Worm (Caenorhabditis elegans) whole organism, L1 larva: ENCODE data around the gene C08F8.6.

ENCODE experiments used
- C16A3.4 ChIP-seq: fragments of 150-350 bp; optimal IDR thresholded peaks from 2 replicates; lab custom pipeline; 2014; ENCODE audit warnings: missing biosample characterization, missing genetic modification characterization
- C34B4.2 ChIP-seq: sonication (generic microtip); optimal IDR thresholded peaks from 2 replicates; lab custom pipeline; 2017; ENCODE audit warnings: mild to moderate bottlenecking, missing genetic modification characterization, missing compliant biosample characterization
- F16B12.6 ChIP-seq: fragments of 150-350 bp; optimal IDR thresholded peaks from 2 replicates; lab custom pipeline; 2014; ENCODE audit warnings: missing biosample characterization, missing genetic modification characterization
- Y116A8C.19 ChIP-seq: sonication (generic microtip); optimal IDR thresholded peaks from 2 replicates; lab custom pipeline; 2016; ENCODE audit warnings: missing compliant biosample characterization, missing genetic modification characterization, borderline replicate concordance
- alr-1 ChIP-seq: fragments of 200-800 bp; sonication (Bioruptor generic); optimal IDR thresholded peaks from 2 replicates; lab custom pipeline; 2018; ENCODE audit warnings: borderline replicate concordance, mild to moderate bottlenecking, missing genetic modification characterization, missing compliant biosample characterization
- ama-1 ChIP-seq: fragments of 150-350 bp; optimal IDR thresholded peaks from 2 replicates; lab custom pipeline; 2014
- blmp-1 ChIP-seq: fragments of 150-350 bp; optimal IDR thresholded peaks from 2 replicates; lab custom pipeline; 2014; ENCODE audit warnings: missing biosample characterization, missing genetic modification characterization
- ceh-63 ChIP-seq: fragments of 200-800 bp; sonication (Bioruptor generic); optimal IDR thresholded peaks from 2 replicates; lab custom pipeline; 2018; ENCODE audit warnings: mild to moderate bottlenecking, missing genetic modification characterization, missing compliant biosample characterization
- ceh-82 ChIP-seq, 3 experiments: fragments of 150-350 bp in 1 of 3; sonication (generic microtip) in 2 of 3; optimal IDR thresholded peaks; 2 replicates each; lab custom pipeline; 2014 to 2017; ENCODE audit warnings: missing biosample characterization in 3 of 3, missing genetic modification characterization in 3 of 3
- ceh-88 ChIP-seq: fragments of 200-800 bp; sonication (Bioruptor generic); IDR thresholded peaks from 2 replicates; pipeline ENCODE4 v1.3.6; 2022; ENCODE audit warnings: missing genetic modification characterization, missing compliant biosample characterization
- dpl-1 ChIP-seq, 3 experiments: fragments of 150-350 bp in 2 of 3; sonication (generic microtip) in 1 of 3; optimal IDR thresholded peaks; 2 replicates each; lab custom pipeline; 2014 to 2017; ENCODE audit warnings: missing biosample characterization in 3 of 3, missing genetic modification characterization in 3 of 3, missing genetic modification reagents in 3 of 3
- dsc-1 ChIP-seq: sonication (generic microtip); optimal IDR thresholded peaks from 2 replicates; lab custom pipeline; 2016; ENCODE audit warnings: mild to moderate bottlenecking, missing genetic modification characterization, missing compliant biosample characterization
- efl-3 ChIP-seq: fragments of 200-800 bp; sonication (Bioruptor generic); optimal IDR thresholded peaks from 2 replicates; lab custom pipeline; 2018; ENCODE audit warnings: mild to moderate bottlenecking, missing genetic modification characterization, missing compliant biosample characterization
- egl-13 ChIP-seq: sonication (generic microtip); optimal IDR thresholded peaks from 2 replicates; lab custom pipeline; 2016; ENCODE audit warnings: missing genotype, missing genetic modification reagents, missing genetic modification characterization, missing compliant biosample characterization
- egl-27 ChIP-seq, 2 experiments: fragments of 150-350 bp in 1 of 2; sonication (generic microtip); optimal IDR thresholded peaks; 3 replicates each; lab custom pipeline; 2017 to 2018; ENCODE audit warnings: missing biosample characterization in 2 of 2, missing genetic modification characterization in 2 of 2, missing genetic modification reagents in 2 of 2
- elt-3 ChIP-seq, 6 experiments: fragments of 150-350 bp in 1 of 6; sonication (generic microtip); optimal IDR thresholded peaks; 2 replicates each; lab custom pipeline; 2017 to 2018; ENCODE audit warnings: missing biosample characterization in 6 of 6, missing genetic modification characterization in 6 of 6, inconsistent platforms in 1 of 6
- ets-5 ChIP-seq: fragments of 200-800 bp; sonication (Bioruptor generic); IDR thresholded peaks from 2 replicates; pipeline ENCODE4 v1.3.6; 2022; ENCODE audit warnings: missing genetic modification characterization, missing compliant biosample characterization
- fkh-4 ChIP-seq: sonication (generic microtip); optimal IDR thresholded peaks from 2 replicates; lab custom pipeline; 2016; ENCODE audit warnings: missing compliant biosample characterization, missing genetic modification characterization, borderline replicate concordance
- grh-1 ChIP-seq: fragments of 200-800 bp; sonication (Bioruptor generic); IDR thresholded peaks from 2 replicates; pipeline ENCODE4 v1.3.6; 2022; ENCODE audit warnings: missing genetic modification reagents, missing genetic modification characterization, missing compliant biosample characterization
- hlh-17 ChIP-seq: fragments of 200-800 bp; sonication (Bioruptor generic); optimal IDR thresholded peaks from 2 replicates; lab custom pipeline; 2018; ENCODE audit warnings: missing genetic modification characterization, mild to moderate bottlenecking, missing compliant biosample characterization, moderate library complexity, borderline replicate concordance
- hlh-4 ChIP-seq: sonication (generic microtip); optimal IDR thresholded peaks from 2 replicates; lab custom pipeline; 2016; ENCODE audit warnings: mild to moderate bottlenecking, missing genetic modification characterization, missing compliant biosample characterization
- irx-1 ChIP-seq: sonication (generic microtip); optimal IDR thresholded peaks from 2 replicates; lab custom pipeline; 2016; ENCODE audit warnings: missing genetic modification characterization, missing compliant biosample characterization
- lin-13 ChIP-seq: fragments of 150-350 bp; optimal IDR thresholded peaks from 2 replicates; lab custom pipeline; 2014; ENCODE audit warnings: missing biosample characterization, missing genetic modification reagents, missing genetic modification characterization
- lin-14 ChIP-seq: fragments of 200-800 bp; sonication (Bioruptor generic); optimal IDR thresholded peaks from 2 replicates; lab custom pipeline; 2018; ENCODE audit warnings: mild to moderate bottlenecking, missing genetic modification characterization, moderate library complexity, missing compliant biosample characterization
- lin-35 ChIP-seq, 2 experiments: fragments of 150-350 bp; optimal IDR thresholded peaks; 2 replicates each; lab custom pipeline; 2014; ENCODE audit warnings: missing biosample characterization in 2 of 2, missing genetic modification characterization in 2 of 2, missing genetic modification reagents in 2 of 2
- lsy-2 ChIP-seq, 2 experiments: fragments of 150-350 bp; optimal IDR thresholded peaks; 2 replicates each; lab custom pipeline; 2014; ENCODE audit warnings: missing biosample characterization in 2 of 2, missing genetic modification characterization in 2 of 2
- mef-2 ChIP-seq: fragments of 150-350 bp; optimal IDR thresholded peaks from 2 replicates; lab custom pipeline; 2014; ENCODE audit warnings: missing biosample characterization, missing genetic modification characterization
- mep-1 ChIP-seq: fragments of 150-350 bp; optimal IDR thresholded peaks from 2 replicates; lab custom pipeline; 2014; ENCODE audit warnings: missing biosample characterization, missing genetic modification characterization
- nhr-19 ChIP-seq: fragments of 200-800 bp; sonication (Bioruptor generic); conservative IDR thresholded peaks from 2 replicates; pipeline ENCODE4 v1.3.6; 2022; ENCODE audit warnings: missing genetic modification characterization, missing compliant biosample characterization
- nhr-237 ChIP-seq: fragments of 150-350 bp; optimal IDR thresholded peaks from 2 replicates; lab custom pipeline; 2014; ENCODE audit warnings: missing biosample characterization, missing genetic modification characterization
- nhr-71 ChIP-seq: sonication (generic microtip); optimal IDR thresholded peaks from 2 replicates; lab custom pipeline; 2016; ENCODE audit warnings: mild to moderate bottlenecking, missing genetic modification characterization, moderate library complexity, missing compliant biosample characterization
- nhr-76 ChIP-seq: sonication (generic microtip); optimal IDR thresholded peaks from 2 replicates; lab custom pipeline; 2017; ENCODE audit warnings: missing biosample characterization, missing genetic modification characterization
- nhr-84 ChIP-seq: sonication (generic microtip); optimal IDR thresholded peaks from 2 replicates; lab custom pipeline; 2017; ENCODE audit warnings: missing biosample characterization, missing genetic modification characterization
- nhr-90 ChIP-seq: sonication (generic microtip); optimal IDR thresholded peaks from 2 replicates; lab custom pipeline; 2016; ENCODE audit warnings: mild to moderate bottlenecking, missing genetic modification characterization, missing compliant biosample characterization; ENCODE audit not compliant: poor library complexity
- pag-3 ChIP-seq: sonication (generic microtip); optimal IDR thresholded peaks from 2 replicates; lab custom pipeline; 2017; ENCODE audit warnings: missing genetic modification characterization, mild to moderate bottlenecking, missing compliant biosample characterization, antibody characterized with exemption, borderline replicate concordance; ENCODE audit not compliant: insufficient read depth
- pax-3 ChIP-seq: fragments of 200-800 bp; sonication (Bioruptor generic); optimal IDR thresholded peaks from 2 replicates; lab custom pipeline; 2018; ENCODE audit warnings: mild to moderate bottlenecking, missing genetic modification characterization, moderate library complexity, missing compliant biosample characterization
- snpc-4 ChIP-seq: fragments of 150-350 bp; optimal IDR thresholded peaks from 2 replicates; lab custom pipeline; 2014; ENCODE audit warnings: missing biosample characterization, missing genetic modification characterization
- sox-4 ChIP-seq: sonication (generic microtip); optimal IDR thresholded peaks from 2 replicates; lab custom pipeline; 2016; ENCODE audit warnings: missing genetic modification characterization, missing compliant biosample characterization
- sptf-1 ChIP-seq: fragments of 150-350 bp; optimal IDR thresholded peaks from 2 replicates; lab custom pipeline; 2014; ENCODE audit warnings: missing biosample characterization, missing genetic modification characterization
- tlp-1 ChIP-seq: fragments of 150-350 bp; optimal IDR thresholded peaks from 2 replicates; lab custom pipeline; 2014; ENCODE audit warnings: missing biosample characterization, missing genetic modification characterization
- unc-130 ChIP-seq: fragments of 150-350 bp; optimal IDR thresholded peaks from 2 replicates; lab custom pipeline; 2017; ENCODE audit warnings: missing biosample characterization, missing genetic modification characterization, inconsistent platforms
- ztf-11 ChIP-seq, 2 experiments: sonication (generic microtip); optimal IDR thresholded peaks; 2 replicates each; lab custom pipeline; 2016 to 2017; ENCODE audit warnings: missing genetic modification characterization in 2 of 2, missing biosample characterization in 1 of 2, missing compliant biosample characterization in 1 of 2

Gene C08F8.6

ce11 chrIV:11149454-11150163, 15.1 kb downstream of the C08F8.6 start, which contains the start of the genes F01G4.6 and pfd-1 (continued):
- TF ChIP-seq lin-35 (GFP tag; optimal IDR thresholded peaks at IDR 0.05; lab: Kevin White, UChicago) (peak; percentile 87 to 91), ceh-82 (tag; optimal IDR thresholded peaks at IDR 0.05; lab: Kevin White, UChicago) (peak; percentile 95 to 97 (median 97)), dpl-1 (GFP tag; optimal IDR thresholded peaks at IDR 0.05; lab: Kevin White, UChicago) (peak; percentile 83 to 86 (median 86)), F16B12.6 (tag; lab: Kevin White, UChicago) (peak; percentile 73), C34B4.2 (tag; lab: Kevin White, UChicago) (peak; percentile 53), hlh-17 (GFP tag; lab: Kevin White, UChicago) (no peak), dsc-1 (tag; lab: Kevin White, UChicago) (peak; percentile 98), nhr-84 (tag; lab: Kevin White, UChicago) (no peak), efl-3 (no peak), mef-2 (tag; lab: Kevin White, UChicago) (peak; percentile 53), ets-5 (GFP tag; lab: Robert Waterston, UW) (no peak), sptf-1 (tag; lab: Kevin White, UChicago) (no peak), irx-1 (tag; lab: Kevin White, UChicago) (peak; percentile 81), nhr-237 (peak; percentile 85), sox-4 (tag; lab: Kevin White, UChicago) (peak; percentile 68), snpc-4 (tag; lab: Kevin White, UChicago) (peak; percentile 80), nhr-90 (tag; lab: Kevin White, UChicago) (peak; percentile 92), tlp-1 (tag; lab: Kevin White, UChicago) (no peak), unc-130 (tag; lab: Kevin White, UChicago) (peak; percentile 99), fkh-4 (tag; lab: Kevin White, UChicago) (peak; percentile 64), nhr-76 (no peak), mep-1 (tag; lab: Kevin White, UChicago) (peak; percentile 92), ceh-63 (GFP tag; lab: Kevin White, UChicago) (no peak), nhr-19 (peak; percentile 100), egl-27 (tag; optimal IDR thresholded peaks at IDR 0.05; lab: Kevin White, UChicago) (no peak), lsy-2 (tag; optimal IDR thresholded peaks at IDR 0.05; lab: Kevin White, UChicago) (peak; percentile 99), ztf-11 (tag; optimal IDR thresholded peaks at IDR 0.05; lab: Kevin White, UChicago) (peak in 1 of 2 experiments; percentile 81), pax-3 (peak; percentile 91), C16A3.4 (peak; percentile 95), blmp-1 (tag; lab: Kevin White, UChicago) (peak; percentile 88), lin-13 (GFP tag; lab: Kevin White, UChicago) (peak; percentile 93), egl-13 (tag; lab: Kevin White, UChicago) (peak; percentile 89), lin-14 (GFP tag; lab: Kevin White, UChicago) (peak; percentile 96), ceh-88 (peak; percentile 91), alr-1 (tag; lab: Kevin White, UChicago) (no peak), Y116A8C.19 (tag; lab: Kevin White, UChicago) (no peak), grh-1 (GFP tag; lab: Robert Waterston, UW) (peak; percentile 84), pag-3 (tag; lab: Kevin White, UChicago) (peak; percentile 71), ama-1 (lab: Kevin White, UChicago) (peak; percentile 46), hlh-4 (tag; lab: Kevin White, UChicago) (no peak), nhr-71 (peak; percentile 97), elt-3 (tag; optimal IDR thresholded peaks at IDR 0.05; lab: Kevin White, UChicago) (peak; percentile 23 to 94 (median 83))
